Fruit fly (Drosophila melanogaster) whole organism, prepupa: ENCODE results near the gene CG7378.

Source experiments
- CG10631 ChIP-seq: fragments of 200-800 bp; sonication (Bioruptor generic); optimal IDR thresholded peaks from 2 replicates; lab custom pipeline; 2016; ENCODE audit warnings: missing biosample characterization, missing genetic modification characterization
- CG10669 ChIP-seq: fragments of 200-800 bp; sonication (Bioruptor generic); optimal IDR thresholded peaks from 3 replicates; lab custom pipeline; 2018; ENCODE audit warnings: missing biosample characterization, mild to moderate bottlenecking, missing genetic modification characterization, moderate library complexity
- CG11294 ChIP-seq: fragments of 200-800 bp; sonication (Bioruptor generic); IDR thresholded peaks from 2 replicates; pipeline ENCODE4 v1.3.6; 2022; ENCODE audit warnings: missing biosample characterization, missing genetic modification characterization
- CG11902 ChIP-seq: fragments of 200-800 bp; sonication (Bioruptor generic); optimal IDR thresholded peaks from 3 replicates; lab custom pipeline; 2016; ENCODE audit warnings: missing biosample characterization, missing genetic modification characterization
- CG1621 ChIP-seq: fragments of 200-800 bp; sonication (Bioruptor generic); optimal IDR thresholded peaks from 3 replicates; lab custom pipeline; 2018; ENCODE audit warnings: missing biosample characterization, mild to moderate bottlenecking, missing genetic modification characterization
- CG16779 ChIP-seq: fragments of 200-800 bp; sonication (Bioruptor generic); optimal IDR thresholded peaks from 3 replicates; lab custom pipeline; 2017; ENCODE audit warnings: missing biosample characterization, mild to moderate bottlenecking, missing genetic modification characterization
- CG3032 ChIP-seq: fragments of 200-800 bp; optimal IDR thresholded peaks from 2 replicates; lab custom pipeline; 2019; ENCODE audit warnings: missing biosample characterization, mild to moderate bottlenecking, missing genetic modification characterization, moderate library complexity
- CG31627 ChIP-seq: fragments of 200-800 bp; sonication (Bioruptor generic); optimal IDR thresholded peaks from 3 replicates; lab custom pipeline; 2016; ENCODE audit warnings: missing biosample characterization, missing genetic modification characterization
- CG32006 ChIP-seq: fragments of 200-800 bp; sonication (Bioruptor generic); optimal IDR thresholded peaks from 3 replicates; lab custom pipeline; 2017; ENCODE audit warnings: missing biosample characterization, mild to moderate bottlenecking, missing genetic modification characterization
- CG34406 ChIP-seq: fragments of 200-800 bp; sonication (Bioruptor generic); optimal IDR thresholded peaks from 3 replicates; lab custom pipeline; 2016; ENCODE audit warnings: missing biosample characterization, missing genetic modification characterization
- CG3919 ChIP-seq: fragments of 200-800 bp; sonication (Bioruptor generic); optimal IDR thresholded peaks from 3 replicates; lab custom pipeline; 2016; ENCODE audit warnings: missing biosample characterization, missing genetic modification characterization
- CG6163 ChIP-seq: fragments of 200-800 bp; sonication (Bioruptor generic); IDR thresholded peaks from 3 replicates; pipeline ENCODE4 v1.3.6; 2022; ENCODE audit warnings: missing biosample characterization, missing genetic modification characterization
- CG6276 ChIP-seq: fragments of 200-800 bp; sonication (Bioruptor generic); optimal IDR thresholded peaks from 2 replicates; lab custom pipeline; 2017; ENCODE audit warnings: missing biosample characterization, mild to moderate bottlenecking, missing genetic modification characterization
- CG6792 ChIP-seq: fragments of 200-800 bp; sonication (Bioruptor generic); optimal IDR thresholded peaks from 3 replicates; lab custom pipeline; 2016; ENCODE audit warnings: missing biosample characterization, missing genetic modification characterization
- CG6808 ChIP-seq: fragments of 200-800 bp; sonication (Bioruptor generic); optimal IDR thresholded peaks from 3 replicates; lab custom pipeline; 2017; ENCODE audit warnings: missing biosample characterization, missing genetic modification characterization, mild to moderate bottlenecking, moderate library complexity, missing genetic modification reagents
- CG6854 ChIP-seq: fragments of 200-800 bp; sonication (Bioruptor generic); optimal IDR thresholded peaks from 2 replicates; lab custom pipeline; 2017; ENCODE audit warnings: missing biosample characterization, mild to moderate bottlenecking, missing genetic modification characterization
- CG8319 ChIP-seq: fragments of 200-800 bp; sonication (Bioruptor generic); optimal IDR thresholded peaks from 3 replicates; lab custom pipeline; 2016; ENCODE audit warnings: missing biosample characterization, missing genetic modification characterization
- CG8632 ChIP-seq: fragments of 200-800 bp; sonication (Bioruptor generic); optimal IDR thresholded peaks from 3 replicates; lab custom pipeline; 2016; ENCODE audit warnings: missing biosample characterization, missing genetic modification characterization
- Eip75B ChIP-seq: fragments of 200-800 bp; sonication (Bioruptor generic); optimal IDR thresholded peaks from 3 replicates; lab custom pipeline; 2016; ENCODE audit warnings: missing biosample characterization, missing genetic modification characterization
- Eip78C ChIP-seq: fragments of 200-800 bp; sonication (Bioruptor generic); peaks from one replicate; lab custom pipeline; 2016; ENCODE audit warnings: missing biosample characterization, missing genetic modification characterization
- Ets21C ChIP-seq: fragments of 200-800 bp; sonication (Bioruptor generic); optimal IDR thresholded peaks from 3 replicates; lab custom pipeline; 2016; ENCODE audit warnings: missing biosample characterization, missing genetic modification characterization
- Ets96B ChIP-seq: fragments of 200-800 bp; optimal IDR thresholded peaks from 2 replicates; lab custom pipeline; 2019; ENCODE audit warnings: missing biosample characterization, mild to moderate bottlenecking, missing genetic modification characterization, moderate library complexity
- Hr38 ChIP-seq: sonication (Bioruptor generic); optimal IDR thresholded peaks from 2 replicates; lab custom pipeline; 2016; ENCODE audit warnings: missing biosample characterization, missing genetic modification characterization
- Hr39 ChIP-seq: fragments of 200-800 bp; sonication (Bioruptor generic); optimal IDR thresholded peaks from 2 replicates; lab custom pipeline; 2016; ENCODE audit warnings: missing biosample characterization, missing genetic modification characterization
- Lpt ChIP-seq: fragments of 200-800 bp; sonication (Bioruptor generic); optimal IDR thresholded peaks from 3 replicates; lab custom pipeline; 2016; ENCODE audit warnings: missing biosample characterization, missing genetic modification characterization
- Met ChIP-seq: fragments of 200-800 bp; sonication (Bioruptor generic); optimal IDR thresholded peaks from 3 replicates; lab custom pipeline; 2016; ENCODE audit warnings: missing biosample characterization, missing genetic modification characterization
- OdsH ChIP-seq: fragments of 200-800 bp; sonication (Bioruptor generic); optimal IDR thresholded peaks from 3 replicates; lab custom pipeline; 2016; ENCODE audit warnings: missing biosample characterization, missing genetic modification characterization
- Smox ChIP-seq: fragments of 200-800 bp; sonication (Bioruptor generic); optimal IDR thresholded peaks from 3 replicates; lab custom pipeline; 2016; ENCODE audit warnings: missing biosample characterization, missing genetic modification characterization
- Sox102F ChIP-seq: fragments of 200-800 bp; sonication (Bioruptor generic); optimal IDR thresholded peaks from 2 replicates; lab custom pipeline; 2016; ENCODE audit warnings: missing biosample characterization, mild to moderate bottlenecking, missing genetic modification characterization
- Sox14 ChIP-seq: fragments of 200-800 bp; sonication (Bioruptor generic); optimal IDR thresholded peaks from 3 replicates; lab custom pipeline; 2016; ENCODE audit warnings: missing biosample characterization, missing genetic modification characterization
- Sox15 ChIP-seq: fragments of 200-800 bp; sonication (Bioruptor generic); optimal IDR thresholded peaks from 3 replicates; lab custom pipeline; 2016; ENCODE audit warnings: missing biosample characterization, missing genetic modification characterization
- achi ChIP-seq: fragments of 200-800 bp; sonication (Bioruptor generic); optimal IDR thresholded peaks from 3 replicates; lab custom pipeline; 2016; ENCODE audit warnings: missing biosample characterization, missing genetic modification characterization
- acj6 ChIP-seq: fragments of 200-800 bp; sonication (Bioruptor generic); optimal IDR thresholded peaks from 3 replicates; lab custom pipeline; 2016; ENCODE audit warnings: missing biosample characterization, missing genetic modification characterization
- cyc ChIP-seq: fragments of 200-800 bp; sonication (Bioruptor generic); optimal IDR thresholded peaks from 3 replicates; lab custom pipeline; 2016; ENCODE audit warnings: missing biosample characterization, missing genetic modification characterization
- dsx ChIP-seq: fragments of 200-800 bp; optimal IDR thresholded peaks from 3 replicates; lab custom pipeline; 2019; ENCODE audit warnings: missing biosample characterization, mild to moderate bottlenecking, missing genetic modification characterization, moderate library complexity; ENCODE audit not compliant: poor library complexity, severe bottlenecking
- eg ChIP-seq: fragments of 200-800 bp; sonication (Bioruptor generic); IDR thresholded peaks from 3 replicates; pipeline ENCODE4 v1.3.6; 2022; ENCODE audit warnings: missing biosample characterization, missing genetic modification characterization
- esn ChIP-seq: fragments of 200-800 bp; sonication (Bioruptor generic); optimal IDR thresholded peaks from 2 replicates; lab custom pipeline; 2016; ENCODE audit warnings: missing biosample characterization, mild to moderate bottlenecking, missing genetic modification characterization, moderate library complexity
- fd59A ChIP-seq: fragments of 200-800 bp; sonication (Bioruptor generic); optimal IDR thresholded peaks from 2 replicates; lab custom pipeline; 2017; ENCODE audit warnings: missing biosample characterization, mild to moderate bottlenecking, missing genetic modification characterization, missing genetic modification reagents
- fd85E ChIP-seq: fragments of 200-800 bp; sonication (Bioruptor generic); optimal IDR thresholded peaks from 3 replicates; lab custom pipeline; 2016; ENCODE audit warnings: missing biosample characterization, missing genetic modification characterization
- lz ChIP-seq: fragments of 200-800 bp; sonication (Bioruptor generic); optimal IDR thresholded peaks from 3 replicates; lab custom pipeline; 2016; ENCODE audit warnings: missing biosample characterization, missing genetic modification characterization
- net ChIP-seq: fragments of 200-800 bp; sonication (Bioruptor generic); optimal IDR thresholded peaks from 3 replicates; lab custom pipeline; 2016; ENCODE audit warnings: missing biosample characterization, missing genetic modification characterization
- pdm3 ChIP-seq: fragments of 200-800 bp; sonication (Bioruptor generic); optimal IDR thresholded peaks from 3 replicates; lab custom pipeline; 2016; ENCODE audit warnings: missing biosample characterization, missing genetic modification characterization
- salr ChIP-seq, 2 experiments: fragments of 200-800 bp; sonication (Bioruptor generic); optimal IDR thresholded peaks; 3 replicates each; lab custom pipeline; 2016 to 2018; ENCODE audit warnings: missing biosample characterization in 2 of 2, missing genetic modification characterization in 2 of 2, mild to moderate bottlenecking in 1 of 2
- spab ChIP-seq: fragments of 200-800 bp; sonication (Bioruptor generic); optimal IDR thresholded peaks from 2 replicates; lab custom pipeline; 2017; ENCODE audit warnings: missing biosample characterization, mild to moderate bottlenecking, missing genetic modification characterization, missing genetic modification reagents
- ss ChIP-seq, 2 experiments: fragments of 200-800 bp; sonication (Bioruptor generic); optimal IDR thresholded peaks; 2 replicates in 1 of 2; 3 replicates in 1 of 2; lab custom pipeline; 2017 to 2018; ENCODE audit warnings: mild to moderate bottlenecking in 2 of 2, missing biosample characterization in 2 of 2, missing genetic modification characterization in 2 of 2, moderate library complexity in 1 of 2
- svp ChIP-seq: fragments of 200-800 bp; sonication (Bioruptor generic); peaks from one replicate; lab custom pipeline; 2016; ENCODE audit warnings: missing biosample characterization, missing genetic modification characterization
- topi ChIP-seq: fragments of 200-800 bp; sonication (Bioruptor generic); optimal IDR thresholded peaks from 3 replicates; lab custom pipeline; 2016; ENCODE audit warnings: missing biosample characterization, missing genetic modification characterization
- vri ChIP-seq: fragments of 200-800 bp; sonication (Bioruptor generic); optimal IDR thresholded peaks from 3 replicates; lab custom pipeline; 2016; ENCODE audit warnings: missing biosample characterization, mild to moderate bottlenecking, missing genetic modification characterization

The CG7378 gene

dm6 chrX:18914177-18914576 is 14.0 kb downstream of the CG7378 start:
- TF ChIP-seq CG6854 (GFP tag; lab: Kevin White, UChicago) (no peak), CG11902 (GFP tag; lab: Kevin White, UChicago) (peak; percentile 12), CG6792 (GFP tag; lab: Kevin White, UChicago) (peak; percentile 50), Ets21C (GFP tag; lab: Kevin White, UChicago) (peak; percentile 4), Hr39 (GFP tag; lab: Kevin White, UChicago) (peak; percentile 17), OdsH (peak; percentile 29), CG32006 (peak; percentile 23), CG3032 (tag; lab: Kevin White, UChicago) (peak; percentile 46), cyc (GFP tag; lab: Kevin White, UChicago) (peak; percentile 30), Sox14 (GFP tag; lab: Kevin White, UChicago) (peak; percentile 12), CG34406 (GFP tag; lab: Kevin White, UChicago) (peak; percentile 41), CG6808 (GFP tag; lab: Kevin White, UChicago) (peak; percentile 51), eg (GFP tag; lab: Robert Waterston, UW) (no peak), dsx (GFP tag; lab: Kevin White, UChicago) (peak; percentile 12), CG8319 (GFP tag; lab: Kevin White, UChicago) (peak; percentile 21), vri (GFP tag; lab: Kevin White, UChicago) (no peak), ss (GFP tag; optimal IDR thresholded peaks at IDR 0.05; lab: Kevin White, UChicago) (peak in 1 of 2 experiments; percentile 2), CG3919 (GFP tag; lab: Kevin White, UChicago) (peak; percentile 50), CG1621 (tag; lab: Kevin White, UChicago) (no peak), esn (GFP tag; lab: Kevin White, UChicago) (peak; percentile 57), fd59A (GFP tag; lab: Kevin White, UChicago) (peak; percentile 34), acj6 (GFP tag; lab: Kevin White, UChicago) (peak; percentile 39), salr (GFP tag; optimal IDR thresholded peaks at IDR 0.05; lab: Kevin White, UChicago) (peak in 1 of 2 experiments; percentile 16), lz (peak; percentile 42), CG6276 (GFP tag; lab: Kevin White, UChicago) (no peak), topi (GFP tag; lab: Kevin White, UChicago) (peak; percentile 59), svp (peak; percentile 77), achi (GFP tag; lab: Kevin White, UChicago) (peak; percentile 38), pdm3 (GFP tag; lab: Kevin White, UChicago) (peak; percentile 10), Eip75B (GFP tag; lab: Kevin White, UChicago) (peak; percentile 30), CG11294 (GFP tag; lab: Robert Waterston, UW) (no peak), CG8632 (peak; percentile 52), Ets96B (peak; percentile 34), Smox (GFP tag; lab: Kevin White, UChicago) (peak; percentile 44), CG31627 (GFP tag; lab: Kevin White, UChicago) (peak; percentile 13), CG10631 (peak; percentile 25), CG6163 (GFP tag; lab: Robert Waterston, UW) (no peak), fd85E (no peak), Eip78C (GFP tag; lab: Kevin White, UChicago) (peak; percentile 78), spab (GFP tag; lab: Kevin White, UChicago) (peak; percentile 38), net (GFP tag; lab: Kevin White, UChicago) (peak; percentile 40), Sox102F (GFP tag; lab: Kevin White, UChicago) (peak; percentile 38), Sox15 (GFP tag; lab: Kevin White, UChicago) (peak; percentile 28), CG16779 (tag; lab: Kevin White, UChicago) (no peak), Hr38 (no peak), Lpt (GFP tag; lab: Kevin White, UChicago) (no peak), CG10669 (GFP tag; lab: Kevin White, UChicago) (peak; percentile 33), Met (peak; percentile 59)
